Fruit fly (Drosophila melanogaster) whole organism, embryonic: ENCODE measurements around the gene slmo.

Source experiments
- CG10543 ChIP-seq: fragments of 200-800 bp; sonication (Bioruptor generic); optimal IDR thresholded peaks from 3 replicates; lab custom pipeline; 2017; ENCODE audit warnings: missing biosample characterization, mild to moderate bottlenecking, missing genetic modification characterization, moderate library complexity
- CG11247 ChIP-seq: fragments of 200-800 bp; sonication (Bioruptor generic); IDR thresholded peaks from 2 replicates; pipeline ENCODE4 v1.3.6; 2022; ENCODE audit warnings: missing biosample characterization, missing genetic modification characterization
- CG12071 ChIP-seq: fragments of 200-800 bp; sonication (Bioruptor generic); optimal IDR thresholded peaks from 3 replicates; lab custom pipeline; 2018; ENCODE audit warnings: missing biosample characterization, mild to moderate bottlenecking, missing genetic modification characterization
- CG12104 ChIP-seq: fragments of 200-800 bp; sonication (Bioruptor generic); optimal IDR thresholded peaks from 3 replicates; lab custom pipeline; 2016; ENCODE audit warnings: missing biosample characterization, missing genetic modification characterization
- CG12659 ChIP-seq: fragments of 200-800 bp; sonication (Bioruptor generic); optimal IDR thresholded peaks from 3 replicates; lab custom pipeline; 2017; ENCODE audit warnings: mild to moderate bottlenecking, missing biosample characterization, missing genetic modification reagents, missing genetic modification characterization
- CG13123 ChIP-seq: fragments of 200-800 bp; sonication (Bioruptor generic); optimal IDR thresholded peaks from 2 replicates; lab custom pipeline; 2016; ENCODE audit warnings: missing biosample characterization, missing genetic modification characterization
- CG13287 ChIP-seq: fragments of 200-800 bp; sonication (Bioruptor generic); IDR thresholded peaks from 2 replicates; pipeline ENCODE4 v1.3.6; 2022; ENCODE audit warnings: missing biosample characterization, missing genetic modification characterization; ENCODE audit not compliant: partially characterized antibody
- CG13424 ChIP-seq: fragments of 200-800 bp; sonication (Bioruptor generic); optimal IDR thresholded peaks from 2 replicates; lab custom pipeline; 2019; ENCODE audit warnings: missing biosample characterization, mild to moderate bottlenecking, missing genetic modification characterization, moderate library complexity
- CG14710 ChIP-seq: fragments of 200-800 bp; sonication (Bioruptor generic); optimal IDR thresholded peaks from 3 replicates; lab custom pipeline; 2019; ENCODE audit warnings: missing biosample characterization, mild to moderate bottlenecking, missing genetic modification characterization, moderate library complexity
- CG15011 ChIP-seq: fragments of 200-800 bp; sonication (Bioruptor generic); optimal IDR thresholded peaks from 3 replicates; lab custom pipeline; 2018; ENCODE audit warnings: missing biosample characterization, mild to moderate bottlenecking, missing genetic modification characterization
- CG17829 ChIP-seq: fragments of 200-800 bp; optimal IDR thresholded peaks from 2 replicates; lab custom pipeline; 2019; ENCODE audit warnings: missing biosample characterization, mild to moderate bottlenecking, missing genetic modification characterization, moderate library complexity
- CG2712 ChIP-seq: fragments of 200-800 bp; optimal IDR thresholded peaks from 3 replicates; lab custom pipeline; 2019; ENCODE audit warnings: missing biosample characterization, mild to moderate bottlenecking, missing genetic modification characterization, moderate library complexity
- CG43689 ChIP-seq: fragments of 200-800 bp; sonication (Bioruptor generic); IDR thresholded peaks from 2 replicates; pipeline ENCODE4 v1.3.6; 2022; ENCODE audit warnings: missing biosample characterization, missing genetic modification characterization
- CG4820 ChIP-seq: fragments of 200-800 bp; sonication (Bioruptor generic); optimal IDR thresholded peaks from 3 replicates; lab custom pipeline; 2016; ENCODE audit warnings: missing biosample characterization, missing genetic modification characterization
- CG8290 ChIP-seq, 3 experiments: fragments of 200-800 bp; sonication (Bioruptor generic); optimal IDR thresholded peaks; 2 replicates each; lab custom pipeline; 2016 to 2019; ENCODE audit warnings: missing biosample characterization in 3 of 3, missing genetic modification characterization in 3 of 3, mild to moderate bottlenecking in 2 of 3, moderate library complexity in 1 of 3
- CG9215 ChIP-seq: fragments of 200-800 bp; sonication (Bioruptor generic); IDR thresholded peaks from 2 replicates; pipeline ENCODE4 v1.3.6; 2022; ENCODE audit warnings: missing biosample characterization, missing genetic modification characterization
- CG9727 ChIP-seq: fragments of 200-800 bp; sonication (Bioruptor generic); optimal IDR thresholded peaks from 3 replicates; lab custom pipeline; 2017; ENCODE audit warnings: missing biosample characterization, mild to moderate bottlenecking, missing genetic modification characterization
- CkIIα-i1 ChIP-seq: fragments of 200-800 bp; sonication (Bioruptor generic); IDR thresholded peaks from 2 replicates; pipeline ENCODE4 v1.3.6; 2022; ENCODE audit warnings: missing biosample characterization, missing genetic modification characterization
- Deaf1 ChIP-seq: fragments of 200-800 bp; optimal IDR thresholded peaks from 3 replicates; lab custom pipeline; 2019; ENCODE audit warnings: missing biosample characterization, mild to moderate bottlenecking, missing genetic modification characterization, moderate library complexity
- Doc3 ChIP-seq: fragments of 200-800 bp; sonication (Bioruptor generic); IDR thresholded peaks from 3 replicates; pipeline ENCODE4 v1.3.6; 2022; ENCODE audit warnings: missing biosample characterization, missing genetic modification characterization; ENCODE audit not compliant: partially characterized antibody
- Ets97D ChIP-seq: fragments of 200-800 bp; sonication (Bioruptor generic); optimal IDR thresholded peaks from 3 replicates; lab custom pipeline; 2016; ENCODE audit warnings: missing biosample characterization, missing genetic modification characterization
- H2.0 ChIP-seq: fragments of 200-800 bp; sonication (Bioruptor generic); IDR thresholded peaks from 2 replicates; pipeline ENCODE4 v1.3.6; 2022; ENCODE audit warnings: missing biosample characterization, missing genetic modification characterization
- Hand ChIP-seq: fragments of 200-800 bp; sonication (Bioruptor generic); optimal IDR thresholded peaks from 2 replicates; lab custom pipeline; 2017; ENCODE audit warnings: mild to moderate bottlenecking, missing biosample characterization, missing genetic modification reagents, missing genetic modification characterization
- HmgD ChIP-seq: fragments of 200-800 bp; sonication (Bioruptor generic); optimal IDR thresholded peaks from 3 replicates; lab custom pipeline; 2016; ENCODE audit warnings: missing biosample characterization, missing genetic modification characterization
- Hr3 ChIP-seq: fragments of 200-800 bp; sonication (Bioruptor generic); optimal IDR thresholded peaks from 3 replicates; lab custom pipeline; 2016; ENCODE audit warnings: missing biosample characterization, missing genetic modification characterization
- Hr51 ChIP-seq, 2 experiments: fragments of 200-800 bp; sonication (Bioruptor generic); optimal IDR thresholded peaks; 2 replicates in 1 of 2; 3 replicates in 1 of 2; lab custom pipeline; 2016 to 2018; ENCODE audit warnings: missing biosample characterization in 2 of 2, missing genetic modification characterization in 2 of 2, mild to moderate bottlenecking in 1 of 2, moderate library complexity in 1 of 2
- MBD-R2 ChIP-seq: fragments of 200-800 bp; sonication (Bioruptor generic); IDR thresholded peaks from 2 replicates; pipeline ENCODE4 v1.3.6; 2022; ENCODE audit warnings: missing biosample characterization, missing genetic modification characterization
- Max ChIP-seq: fragments of 200-800 bp; sonication (Bioruptor generic); optimal IDR thresholded peaks from 2 replicates; lab custom pipeline; 2016; ENCODE audit warnings: missing biosample characterization, mild to moderate bottlenecking, missing genetic modification characterization
- Myb ChIP-seq: fragments of 200-800 bp; sonication (Bioruptor generic); optimal IDR thresholded peaks from 2 replicates; lab custom pipeline; 2016; ENCODE audit warnings: missing biosample characterization, missing genetic modification characterization
- NC2β ChIP-seq: fragments of 200-800 bp; sonication (Bioruptor generic); optimal IDR thresholded peaks from 2 replicates; lab custom pipeline; 2016; ENCODE audit warnings: missing biosample characterization, missing genetic modification characterization
- Opbp ChIP-seq: fragments of 200-800 bp; sonication (Bioruptor generic); IDR thresholded peaks from 3 replicates; pipeline ENCODE4 v1.3.6; 2022; ENCODE audit warnings: missing biosample characterization, missing genetic modification characterization; ENCODE audit not compliant: partially characterized antibody
- Ravus ChIP-seq: fragments of 200-800 bp; sonication (Bioruptor generic); IDR thresholded peaks from 2 replicates; pipeline ENCODE4 v1.3.6; 2022; ENCODE audit warnings: missing biosample characterization, missing genetic modification characterization
- Six4 ChIP-seq: fragments of 200-800 bp; sonication (Bioruptor generic); optimal IDR thresholded peaks from 2 replicates; lab custom pipeline; 2016; ENCODE audit warnings: missing biosample characterization, missing genetic modification characterization
- Ssrp ChIP-seq: fragments of 200-800 bp; sonication (Bioruptor generic); optimal IDR thresholded peaks from 2 replicates; lab custom pipeline; 2018; ENCODE audit warnings: missing biosample characterization, mild to moderate bottlenecking, missing genetic modification characterization, moderate library complexity
- Xbp1 ChIP-seq: fragments of 200-800 bp; sonication (Bioruptor generic); optimal IDR thresholded peaks from 3 replicates; lab custom pipeline; 2016; ENCODE audit warnings: missing biosample characterization, mild to moderate bottlenecking, missing genetic modification characterization
- al ChIP-seq: fragments of 200-800 bp; sonication (Bioruptor generic); IDR thresholded peaks from 2 replicates; pipeline ENCODE4 v1.3.6; 2022; ENCODE audit warnings: missing biosample characterization, missing genetic modification characterization
- aop ChIP-seq: fragments of 200-800 bp; sonication (Bioruptor generic); IDR thresholded peaks from 2 replicates; pipeline ENCODE4 v1.3.6; 2022; ENCODE audit warnings: missing biosample characterization, missing genetic modification characterization
- ase ChIP-seq: fragments of 200-800 bp; sonication (Bioruptor generic); IDR thresholded peaks from 3 replicates; pipeline ENCODE4 v1.3.6; 2022; ENCODE audit warnings: missing biosample characterization, missing genetic modification characterization
- dm ChIP-seq: fragments of 200-800 bp; sonication (Bioruptor generic); optimal IDR thresholded peaks from 3 replicates; lab custom pipeline; 2016; ENCODE audit warnings: missing biosample characterization, missing genetic modification characterization
- gro ChIP-seq: fragments of 200-800 bp; sonication (Bioruptor generic); optimal IDR thresholded peaks from 2 replicates; lab custom pipeline; 2016; ENCODE audit warnings: missing biosample characterization, missing genetic modification characterization
- hb ChIP-seq: fragments of 200-800 bp; sonication (Bioruptor generic); IDR thresholded peaks from 3 replicates; pipeline ENCODE4 v1.3.6; 2022; ENCODE audit warnings: missing biosample characterization, missing genetic modification characterization; ENCODE audit not compliant: partially characterized antibody
- ind ChIP-seq: fragments of 200-800 bp; sonication (Bioruptor generic); optimal IDR thresholded peaks from 3 replicates; lab custom pipeline; 2016; ENCODE audit warnings: missing biosample characterization, missing genetic modification characterization
- ken ChIP-seq: fragments of 200-800 bp; sonication (Bioruptor generic); IDR thresholded peaks from 3 replicates; pipeline ENCODE4 v1.3.6; 2022; ENCODE audit warnings: missing biosample characterization, missing genetic modification characterization
- org-1 ChIP-seq: fragments of 200-800 bp; sonication (Bioruptor generic); optimal IDR thresholded peaks from 2 replicates; lab custom pipeline; 2017; ENCODE audit warnings: missing biosample characterization, missing genetic modification characterization
- phol ChIP-seq: fragments of 200-800 bp; sonication (Bioruptor generic); optimal IDR thresholded peaks from 3 replicates; lab custom pipeline; 2018; ENCODE audit warnings: missing biosample characterization, mild to moderate bottlenecking, missing genetic modification characterization, moderate library complexity
- tin ChIP-seq: fragments of 200-800 bp; sonication (Bioruptor generic); optimal IDR thresholded peaks from 3 replicates; lab custom pipeline; 2016; ENCODE audit warnings: missing biosample characterization, missing genetic modification characterization
- unpg ChIP-seq: fragments of 200-800 bp; sonication (Bioruptor generic); optimal IDR thresholded peaks from 3 replicates; lab custom pipeline; 2018; ENCODE audit warnings: missing biosample characterization, mild to moderate bottlenecking, missing genetic modification characterization, moderate library complexity
- vvl ChIP-seq: fragments of 200-800 bp; sonication (Bioruptor generic); IDR thresholded peaks from 2 replicates; pipeline ENCODE4 v1.3.6; 2022; ENCODE audit warnings: missing biosample characterization, missing genetic modification characterization
- zen ChIP-seq: fragments of 200-800 bp; sonication (Bioruptor generic); optimal IDR thresholded peaks from 3 replicates; lab custom pipeline; 2018; ENCODE audit warnings: missing biosample characterization, mild to moderate bottlenecking, missing genetic modification characterization, moderate library complexity

slmo gene

DNA sequence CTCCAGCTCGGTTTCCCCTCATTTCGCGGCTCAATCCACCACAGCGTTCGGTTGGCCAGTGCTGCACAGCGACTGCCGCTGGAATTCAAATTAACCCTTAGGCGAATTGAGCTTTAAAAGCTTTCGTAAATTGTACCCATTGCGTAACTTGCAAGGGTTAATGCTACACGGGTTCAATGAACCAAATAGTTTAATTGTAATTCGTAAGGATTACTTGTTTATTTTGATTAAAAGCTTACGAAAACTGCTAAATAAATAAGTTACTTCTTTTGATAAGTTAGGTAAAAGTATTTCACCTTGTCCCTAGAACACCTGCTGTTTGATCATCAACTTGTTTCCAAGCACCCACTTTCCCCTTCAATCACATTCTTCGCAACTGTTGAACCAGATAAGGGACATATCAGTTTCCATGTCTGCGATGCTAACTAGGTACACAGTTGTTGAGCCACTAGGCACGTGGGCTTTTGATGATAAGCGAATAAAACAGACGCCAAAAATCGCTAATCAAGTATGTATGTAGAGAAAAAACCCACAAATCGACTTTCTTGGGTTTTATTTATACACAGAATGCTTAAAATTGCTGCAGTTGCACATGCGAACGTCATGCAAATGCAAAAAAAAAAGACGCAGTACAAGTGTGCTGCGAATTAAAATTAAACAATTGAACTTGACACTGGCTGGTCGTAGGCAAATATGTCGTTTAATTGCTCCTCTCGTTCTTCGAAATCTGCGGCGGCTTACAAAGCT lies 2.4 kb downstream of the slmo start, which contains the start of gene Pfas (continued):
- TF ChIP-seq CG9215 (peak; percentile 23; the same call in 1 of the 2 replicates), Xbp1 (peak; percentile 52), Deaf1 (tag; lab: Kevin White, UChicago) (peak; percentile 64), CG11247 (GFP tag; lab: Robert Waterston, UW) (no peak), tin (GFP tag; lab: Kevin White, UChicago) (peak; percentile 5), CG12071 (GFP tag; lab: Kevin White, UChicago) (peak; percentile 31), Opbp (no peak), gro (peak; percentile 84), Hr3 (GFP tag; lab: Kevin White, UChicago) (peak; percentile 13), ken (GFP tag; lab: Robert Waterston, UW) (peak; percentile 43; the same call in 1 of the 3 replicates), unpg (GFP tag; lab: Kevin White, UChicago) (peak; percentile 40), CG4820 (GFP tag; lab: Kevin White, UChicago) (peak; percentile 28), Ssrp (no peak), CG2712 (tag; lab: Kevin White, UChicago) (peak; percentile 38), CG13123 (GFP tag; lab: Kevin White, UChicago) (no peak), HmgD (peak; percentile 26), Max (peak; percentile 33), org-1 (GFP tag; lab: Kevin White, UChicago) (peak; percentile 25), CG10543 (peak; percentile 60), vvl (GFP tag; lab: Robert Waterston, UW) (peak; percentile 47; the same call in 1 of the 2 replicates), CG8290 (GFP tag; optimal IDR thresholded peaks at IDR 0.05; lab: Kevin White, UChicago) (no peak), CG8290 (tag; optimal IDR thresholded peaks at IDR 0.05; lab: Kevin White, UChicago) (peak in 1 of 2 experiments; percentile 89), CG15011 (GFP tag; lab: Kevin White, UChicago) (no peak), ase (GFP tag; lab: Robert Waterston, UW) (no peak), zen (no peak), phol (tag; lab: Kevin White, UChicago) (peak; percentile 21), dm (GFP tag; lab: Kevin White, UChicago) (peak; percentile 39), Ravus (GFP tag; lab: Robert Waterston, UW) (no peak), al (GFP tag; lab: Robert Waterston, UW) (0 out of 2 replicates have a peak, but pooled peaks have one; percentile 31), CG13287 (no peak), CG43689 (GFP tag; lab: Robert Waterston, UW) (no peak), CG9727 (GFP tag; lab: Kevin White, UChicago) (peak; percentile 62), hb (GFP tag; lab: Robert Waterston, UW) (no peak), aop (GFP tag; lab: Robert Waterston, UW) (no peak), ind (GFP tag; lab: Kevin White, UChicago) (peak; percentile 55), H2.0 (GFP tag; lab: Robert Waterston, UW) (no peak), Hr51 (GFP tag; optimal IDR thresholded peaks at IDR 0.05; lab: Kevin White, UChicago) (peak in 1 of 2 experiments; percentile 11), Six4 (GFP tag; lab: Kevin White, UChicago) (peak; percentile 30), MBD-R2 (GFP tag; lab: Robert Waterston, UW) (peak; percentile 37), NC2β (GFP tag; lab: Kevin White, UChicago) (peak; percentile 12), Myb (GFP tag; lab: Kevin White, UChicago) (peak; percentile 95), Ets97D (GFP tag; lab: Kevin White, UChicago) (peak; percentile 33), CkIIα-i1 (GFP tag; lab: Robert Waterston, UW) (no peak), CG14710 (tag; lab: Kevin White, UChicago) (peak; percentile 16), CG13424 (tag; lab: Kevin White, UChicago) (peak; percentile 39), CG12659 (peak; percentile 70), Hand (peak; percentile 23), Doc3 (no peak), CG12104 (GFP tag; lab: Kevin White, UChicago) (peak; percentile 16), CG17829 (peak; percentile 19)
